Worm (Caenorhabditis elegans) whole organism, L4 larva: ENCODE results near the gene C24G6.8.

ENCODE experiments used
- F44E2.7 ChIP-seq: fragments of 200-800 bp; sonication (Bioruptor generic); IDR thresholded peaks from 2 replicates; pipeline ENCODE4 v2.1.2; 2022; ENCODE audit warnings: missing genetic modification characterization, missing compliant biosample characterization
- F49E8.2 ChIP-seq: sonication (generic microtip); optimal IDR thresholded peaks from 2 replicates; lab custom pipeline; 2016; ENCODE audit warnings: missing compliant biosample characterization, mild to moderate bottlenecking, missing genetic modification characterization, borderline replicate concordance
- R02D3.7 ChIP-seq: fragments of 150-350 bp; sonication (generic microtip); optimal IDR thresholded peaks from 3 replicates; lab custom pipeline; 2014; ENCODE audit warnings: missing biosample characterization, missing genetic modification characterization
- T20F7.1 ChIP-seq: fragments of 200-800 bp; sonication (Bioruptor generic); optimal IDR thresholded peaks from 2 replicates; lab custom pipeline; 2018; ENCODE audit warnings: mild to moderate bottlenecking, missing genetic modification characterization, missing compliant biosample characterization
- Y5F2A.4 ChIP-seq: fragments of 200-800 bp; sonication (Bioruptor generic); optimal IDR thresholded peaks from 2 replicates; lab custom pipeline; 2018; ENCODE audit warnings: mild to moderate bottlenecking, missing genetic modification characterization, missing compliant biosample characterization
- Y75B8A.6 ChIP-seq: fragments of 200-800 bp; sonication (Bioruptor generic); IDR thresholded peaks from 2 replicates; pipeline ENCODE4 v1.3.6; 2022; ENCODE audit warnings: missing genetic modification reagents, missing genetic modification characterization, missing compliant biosample characterization
- ZK337.2 ChIP-seq: fragments of 200-800 bp; sonication (Bioruptor generic); IDR thresholded peaks from 2 replicates; pipeline ENCODE4 v1.3.6; 2022; ENCODE audit warnings: missing genetic modification reagents, missing genetic modification characterization, missing compliant biosample characterization
- aha-1 ChIP-seq: fragments of 150-350 bp; peaks from one replicate; lab custom pipeline; 2014; ENCODE audit warnings: missing biosample characterization, missing genetic modification characterization
- arid-1 ChIP-seq: fragments of 200-800 bp; sonication (Bioruptor generic); conservative IDR thresholded peaks from 2 replicates; pipeline ENCODE4 v1.3.6; 2022; ENCODE audit warnings: missing genetic modification reagents, missing genetic modification characterization, missing compliant biosample characterization
- attf-4 ChIP-seq: sonication (generic microtip); optimal IDR thresholded peaks from 3 replicates; lab custom pipeline; 2017; ENCODE audit warnings: missing biosample characterization, missing genetic modification characterization
- ceh-28 ChIP-seq: fragments of 150-350 bp; optimal IDR thresholded peaks from 2 replicates; lab custom pipeline; 2014; ENCODE audit warnings: missing biosample characterization, missing genetic modification reagents, missing genetic modification characterization
- ceh-44 ChIP-seq: fragments of 200-800 bp; sonication (Bioruptor generic); IDR thresholded peaks from 2 replicates; pipeline ENCODE4 v1.3.6; 2022; ENCODE audit warnings: missing genetic modification reagents, missing genetic modification characterization, missing compliant biosample characterization
- ctbp-1 ChIP-seq: fragments of 200-800 bp; sonication (Bioruptor generic); IDR thresholded peaks from 2 replicates; pipeline ENCODE4 v1.3.6; 2022; ENCODE audit warnings: missing genetic modification reagents, missing genetic modification characterization, missing compliant biosample characterization
- daf-16 ChIP-seq, 3 experiments: sonication (generic microtip); optimal IDR thresholded peaks; 2 replicates each; lab custom pipeline; 2016 to 2017; ENCODE audit warnings: missing genetic modification characterization in 3 of 3, missing genetic modification reagents in 3 of 3, mild to moderate bottlenecking in 2 of 3, missing compliant biosample characterization in 2 of 3, missing biosample characterization in 1 of 3, moderate library complexity in 1 of 3
- dmd-6 ChIP-seq: fragments of 200-800 bp; sonication (Bioruptor generic); IDR thresholded peaks from 2 replicates; pipeline ENCODE4 v1.3.6; 2022; ENCODE audit warnings: missing genetic modification reagents, missing genetic modification characterization, missing compliant biosample characterization
- dmd-8 ChIP-seq: fragments of 200-800 bp; sonication (Bioruptor generic); IDR thresholded peaks from 2 replicates; pipeline ENCODE4 v1.3.6; 2022; ENCODE audit warnings: missing genetic modification characterization, missing compliant biosample characterization
- dpl-1 ChIP-seq: fragments of 150-350 bp; optimal IDR thresholded peaks from 2 replicates; lab custom pipeline; 2014; ENCODE audit warnings: missing biosample characterization, missing genetic modification reagents, missing genetic modification characterization
- dve-1 ChIP-seq: sonication (generic microtip); optimal IDR thresholded peaks from 2 replicates; lab custom pipeline; 2017; ENCODE audit warnings: antibody characterized with exemption, mild to moderate bottlenecking, missing genetic modification characterization, missing compliant biosample characterization; ENCODE audit not compliant: insufficient read depth
- egl-43 ChIP-seq: fragments of 200-800 bp; sonication (Bioruptor generic); IDR thresholded peaks from 2 replicates; pipeline ENCODE4 v1.3.6; 2022; ENCODE audit warnings: missing genetic modification reagents, missing genetic modification characterization, missing compliant biosample characterization
- hif-1 ChIP-seq, 2 experiments: sonication (generic microtip); optimal IDR thresholded peaks; 2 replicates each; lab custom pipeline; 2016 to 2017; ENCODE audit warnings: missing compliant biosample characterization in 2 of 2, missing genetic modification characterization in 2 of 2, missing genetic modification reagents in 2 of 2, missing genotype in 2 of 2, mild to moderate bottlenecking in 1 of 2
- hlh-30 ChIP-seq: sonication (generic microtip); optimal IDR thresholded peaks from 2 replicates; lab custom pipeline; 2017; ENCODE audit warnings: antibody characterized with exemption, mild to moderate bottlenecking, missing genetic modification characterization, missing compliant biosample characterization; ENCODE audit not compliant: insufficient read depth
- lin-1 ChIP-seq: fragments of 200-800 bp; sonication (Bioruptor generic); IDR thresholded peaks from 2 replicates; pipeline ENCODE4 v1.3.6; 2022; ENCODE audit warnings: missing genetic modification reagents, missing genetic modification characterization, missing compliant biosample characterization
- lin-13 ChIP-seq: fragments of 150-350 bp; optimal IDR thresholded peaks from 2 replicates; lab custom pipeline; 2014; ENCODE audit warnings: missing biosample characterization, missing genetic modification reagents, missing genetic modification characterization
- lin-38 ChIP-seq: fragments of 200-800 bp; sonication (Bioruptor generic); IDR thresholded peaks from 2 replicates; pipeline ENCODE4 v1.3.6; 2022; ENCODE audit warnings: missing genetic modification reagents, missing genetic modification characterization, missing compliant biosample characterization
- lin-39 ChIP-seq: fragments of 150-350 bp; optimal IDR thresholded peaks from 2 replicates; lab custom pipeline; 2014; ENCODE audit warnings: missing biosample characterization, missing genetic modification reagents, missing genetic modification characterization
- mdl-1 ChIP-seq, 2 experiments: fragments of 150-350 bp in 1 of 2; sonication (generic microtip) in 1 of 2; optimal IDR thresholded peaks; 2 replicates each; lab custom pipeline; 2014 to 2017; ENCODE audit warnings: missing biosample characterization in 2 of 2, missing genetic modification characterization in 2 of 2
- mdt-29 ChIP-seq: fragments of 200-800 bp; sonication (Bioruptor generic); IDR thresholded peaks from 2 replicates; pipeline ENCODE4 v1.3.6; 2022; ENCODE audit warnings: missing genetic modification reagents, missing genetic modification characterization, missing compliant biosample characterization
- mep-1 ChIP-seq: fragments of 150-350 bp; sonication (generic microtip); optimal IDR thresholded peaks from 3 replicates; lab custom pipeline; 2014; ENCODE audit warnings: missing biosample characterization, missing genetic modification characterization
- mes-2 ChIP-seq: sonication (generic microtip); optimal IDR thresholded peaks from 2 replicates; lab custom pipeline; 2016; ENCODE audit warnings: missing genotype, mild to moderate bottlenecking, missing genetic modification characterization, missing compliant biosample characterization; ENCODE audit not compliant: poor library complexity, severe bottlenecking
- mxl-3 ChIP-seq: fragments of 200-800 bp; sonication (Bioruptor generic); optimal IDR thresholded peaks from 2 replicates; lab custom pipeline; 2018; ENCODE audit warnings: mild to moderate bottlenecking, missing genetic modification characterization, missing compliant biosample characterization
- nhr-102 ChIP-seq: sonication (generic microtip); optimal IDR thresholded peaks from 2 replicates; lab custom pipeline; 2016; ENCODE audit warnings: mild to moderate bottlenecking, missing genetic modification characterization, moderate library complexity, missing compliant biosample characterization
- nhr-28 ChIP-seq: fragments of 150-350 bp; optimal IDR thresholded peaks from 2 replicates; lab custom pipeline; 2014; ENCODE audit warnings: missing biosample characterization, missing genetic modification characterization
- nhr-41 ChIP-seq: fragments of 200-800 bp; sonication (Bioruptor generic); IDR thresholded peaks from 2 replicates; pipeline ENCODE4 v1.3.6; 2022; ENCODE audit warnings: missing genetic modification reagents, missing genetic modification characterization, missing compliant biosample characterization
- nhr-42 ChIP-seq: fragments of 200-800 bp; sonication (Bioruptor generic); IDR thresholded peaks from 2 replicates; pipeline ENCODE4 v1.3.6; 2022; ENCODE audit warnings: missing genetic modification characterization, missing compliant biosample characterization
- nhr-6 ChIP-seq: fragments of 150-350 bp; optimal IDR thresholded peaks from 2 replicates; lab custom pipeline; 2014; ENCODE audit warnings: missing biosample characterization, missing genetic modification characterization
- pha-4 ChIP-seq, 2 experiments: fragments of 150-350 bp in 1 of 2; fragments of 200-800 bp in 1 of 2; sonication (Bioruptor generic) in 1 of 2; IDR thresholded peaks in 1 of 2; optimal IDR thresholded peaks in 1 of 2; 2 replicates each; pipeline versions ENCODE4 v1.3.6 to Lab custom; 2014 to 2022; ENCODE audit warnings: missing genetic modification characterization in 2 of 2, missing genetic modification reagents in 2 of 2, missing biosample characterization in 1 of 2, missing compliant biosample characterization in 1 of 2
- pqm-1 ChIP-seq: sonication (generic microtip); optimal IDR thresholded peaks from 2 replicates; lab custom pipeline; 2017; ENCODE audit warnings: missing biosample characterization, missing genetic modification characterization
- rbr-2 ChIP-seq: sonication (generic microtip); optimal IDR thresholded peaks from 2 replicates; lab custom pipeline; 2016; ENCODE audit warnings: missing genotype, missing genetic modification characterization, missing compliant biosample characterization
- saeg-2 ChIP-seq: fragments of 200-800 bp; sonication (Bioruptor generic); IDR thresholded peaks from 2 replicates; pipeline ENCODE4 v1.3.6; 2022; ENCODE audit warnings: missing genetic modification reagents, missing genetic modification characterization, missing compliant biosample characterization
- snpc-4 ChIP-seq: fragments of 150-350 bp; optimal IDR thresholded peaks from 2 replicates; lab custom pipeline; 2014; ENCODE audit warnings: missing biosample characterization, missing genetic modification characterization
- spr-3 ChIP-seq: fragments of 200-800 bp; sonication (Bioruptor generic); optimal IDR thresholded peaks from 2 replicates; lab custom pipeline; 2018; ENCODE audit warnings: mild to moderate bottlenecking, missing genetic modification characterization, missing compliant biosample characterization
- tag-97 ChIP-seq: fragments of 200-800 bp; sonication (Bioruptor generic); IDR thresholded peaks from 2 replicates; pipeline ENCODE4 v1.3.6; 2022; ENCODE audit warnings: missing genetic modification characterization, missing compliant biosample characterization
- tra-1 ChIP-seq: fragments of 200-800 bp; sonication (Bioruptor generic); IDR thresholded peaks from 2 replicates; pipeline ENCODE4 v1.3.6; 2022; ENCODE audit warnings: missing genetic modification reagents, missing genetic modification characterization, missing compliant biosample characterization
- zfp-2 ChIP-seq: sonication (generic microtip); optimal IDR thresholded peaks from 2 replicates; lab custom pipeline; 2016; ENCODE audit warnings: mild to moderate bottlenecking, missing genetic modification characterization, missing compliant biosample characterization
- zfp-3 ChIP-seq: fragments of 200-800 bp; sonication (Bioruptor generic); conservative IDR thresholded peaks from 2 replicates; pipeline ENCODE4 v1.3.6; 2022; ENCODE audit warnings: missing genetic modification reagents, missing genetic modification characterization, missing compliant biosample characterization
- zip-2 ChIP-seq: fragments of 150-350 bp; optimal IDR thresholded peaks from 2 replicates; lab custom pipeline; 2014; ENCODE audit warnings: missing biosample characterization, missing genetic modification characterization
- ztf-7 ChIP-seq: fragments of 150-350 bp; optimal IDR thresholded peaks from 2 replicates; lab custom pipeline; 2014; ENCODE audit warnings: missing biosample characterization, missing genetic modification characterization

Gene C24G6.8

DNA sequence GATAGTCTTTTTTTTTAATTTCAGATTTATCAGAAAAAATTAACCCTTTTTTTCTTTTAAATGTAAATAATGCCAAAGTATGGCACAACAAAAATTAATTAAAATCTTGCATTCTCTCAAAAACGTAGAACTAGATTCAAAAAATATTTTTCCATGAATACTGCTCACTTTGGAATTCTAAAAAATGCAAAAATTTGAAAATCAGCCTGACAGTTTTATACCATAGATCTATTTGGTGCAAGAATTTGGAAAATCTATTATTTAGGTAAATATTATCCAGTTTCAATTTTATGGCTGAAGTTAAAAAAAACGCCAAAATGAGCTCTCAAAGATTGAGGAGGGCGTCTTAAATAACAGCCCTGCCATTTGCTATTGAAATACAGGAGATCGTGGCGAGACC lies 44.0 kb upstream of the C24G6.8 start:
- TF ChIP-seq ztf-7 (no peak), aha-1 (peak; percentile 94)
- TF ChIP-seq, all 104 proteins: peak for 1

DNA sequence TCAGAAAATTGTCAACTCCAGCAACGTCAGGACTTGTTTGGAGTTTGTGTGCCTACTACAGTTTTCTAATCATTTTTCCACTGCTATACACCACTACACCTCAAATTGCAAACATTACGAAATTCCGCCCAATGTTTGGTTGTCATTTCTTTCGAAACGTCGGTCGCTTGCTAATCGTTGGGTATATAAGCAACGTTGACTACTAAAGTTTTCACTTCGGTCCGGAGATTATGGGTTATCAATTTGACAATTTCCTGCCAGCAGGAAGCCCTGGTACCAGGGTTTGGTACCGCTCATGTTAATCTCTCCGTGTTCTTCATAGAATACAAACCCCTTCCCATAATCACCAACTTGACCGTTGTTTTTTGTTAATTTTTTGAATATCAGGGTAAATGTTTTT lies 40.3 kb upstream of the C24G6.8 start:
- TF ChIP-seq egl-43 (GFP tag; lab: Robert Waterston, UW) (0 out of 2 replicates have a peak, but pooled peaks have one; percentile 63), F49E8.2 (no peak), pqm-1 (tag; lab: Kevin White, UChicago) (peak; percentile 47), hif-1 (tag; optimal IDR thresholded peaks at IDR 0.05; lab: Kevin White, UChicago) (peak in 1 of 2 experiments; percentile 59), mep-1 (peak; percentile 61), nhr-28 (peak; percentile 98), saeg-2 (GFP tag; lab: Robert Waterston, UW) (no peak), spr-3 (GFP tag; lab: Kevin White, UChicago) (no peak), mxl-3 (GFP tag; lab: Kevin White, UChicago) (peak; percentile 35), R02D3.7 (tag; lab: Kevin White, UChicago) (no peak), tag-97 (GFP tag; lab: Robert Waterston, UW) (no peak), zip-2 (peak; percentile 92), zfp-2 (tag; lab: Kevin White, UChicago) (no peak), rbr-2 (tag; lab: Kevin White, UChicago) (peak; percentile 36), dmd-8 (GFP tag; lab: Robert Waterston, UW) (peak; percentile 68; the same call in 1 of the 2 replicates), lin-13 (peak; percentile 23), dve-1 (tag; lab: Kevin White, UChicago) (peak; percentile 96), nhr-102 (tag; lab: Kevin White, UChicago) (peak; percentile 60), tra-1 (GFP tag; lab: Robert Waterston, UW) (0 out of 2 replicates have a peak, but pooled peaks have one; percentile 18), Y75B8A.6 (GFP tag; lab: Robert Waterston, UW) (no peak), snpc-4 (tag; lab: Kevin White, UChicago) (peak; percentile 91), attf-4 (no peak), ZK337.2 (GFP tag; lab: Robert Waterston, UW) (no peak), ctbp-1 (0 out of 2 replicates have a peak, but pooled peaks have one; percentile 10), Y5F2A.4 (GFP tag; lab: Kevin White, UChicago) (no peak), mes-2 (tag; lab: Kevin White, UChicago) (peak; percentile 57), arid-1 (GFP tag; lab: Robert Waterston, UW) (peak; percentile 54; the same call in 1 of the 2 replicates), daf-16 (GFP tag; optimal IDR thresholded peaks at IDR 0.05; lab: Kevin White, UChicago) (peak in 1 of 2 experiments; percentile 44), daf-16 (tag; optimal IDR thresholded peaks at IDR 0.05; lab: Kevin White, UChicago) (peak; percentile 90), nhr-41 (GFP tag; lab: Robert Waterston, UW) (0 out of 2 replicates have a peak, but pooled peaks have one; percentile 33), ceh-28 (tag; lab: Kevin White, UChicago) (no peak), nhr-6 (tag; lab: Kevin White, UChicago) (peak; percentile 9), lin-39 (tag; lab: Kevin White, UChicago) (no peak), nhr-42 (GFP tag; lab: Robert Waterston, UW) (peak; percentile 60; the same call in 1 of the 2 replicates), mdt-29 (GFP tag; lab: Robert Waterston, UW) (no peak), ztf-7 (peak; percentile 58), aha-1 (peak; percentile 98), ceh-44 (GFP tag; lab: Robert Waterston, UW) (no peak), dmd-6 (GFP tag; lab: Robert Waterston, UW) (peak; percentile 76), T20F7.1 (GFP tag; lab: Kevin White, UChicago) (peak; percentile 45), dpl-1 (peak; percentile 47), hlh-30 (tag; lab: Kevin White, UChicago) (peak; percentile 17), zfp-3 (GFP tag; lab: Robert Waterston, UW) (no peak), mdl-1 (tag; optimal IDR thresholded peaks at IDR 0.05; lab: Kevin White, UChicago) (no peak), lin-1 (GFP tag; lab: Robert Waterston, UW) (peak; percentile 64; the same call in 1 of the 2 replicates), lin-38 (GFP tag; lab: Robert Waterston, UW) (peak; percentile 54), pha-4 (GFP tag; IDR thresholded peaks at IDR 0.05; lab: Robert Waterston, UW) (no peak; the same call in 1 of the 2 replicates), pha-4 (tag; optimal IDR thresholded peaks at IDR 0.05; lab: Kevin White, UChicago) (peak; percentile 61), F44E2.7 (GFP tag; lab: Robert Waterston, UW) (no peak)
